Fruit fly (Drosophila melanogaster) whole organism, prepupa: ENCODE measurements around the gene Crz.

Source experiments
- Blimp-1 ChIP-seq: fragments of 200-800 bp; sonication (Bioruptor generic); optimal IDR thresholded peaks from 3 replicates; lab custom pipeline; 2017; ENCODE audit warnings: missing biosample characterization, missing genetic modification characterization, mild to moderate bottlenecking, moderate library complexity, missing genetic modification reagents
- CG10631 ChIP-seq: fragments of 200-800 bp; sonication (Bioruptor generic); optimal IDR thresholded peaks from 2 replicates; lab custom pipeline; 2016; ENCODE audit warnings: missing biosample characterization, missing genetic modification characterization
- CG11294 ChIP-seq: fragments of 200-800 bp; sonication (Bioruptor generic); IDR thresholded peaks from 2 replicates; pipeline ENCODE4 v1.3.6; 2022; ENCODE audit warnings: missing biosample characterization, missing genetic modification characterization
- CG11762 ChIP-seq: fragments of 200-800 bp; sonication (Bioruptor generic); optimal IDR thresholded peaks from 3 replicates; lab custom pipeline; 2016; ENCODE audit warnings: missing biosample characterization, missing genetic modification characterization; ENCODE audit not compliant: insufficient read depth
- CG11902 ChIP-seq: fragments of 200-800 bp; sonication (Bioruptor generic); optimal IDR thresholded peaks from 3 replicates; lab custom pipeline; 2016; ENCODE audit warnings: missing biosample characterization, missing genetic modification characterization
- CG15336 ChIP-seq: fragments of 200-800 bp; sonication (Bioruptor generic); IDR thresholded peaks from 2 replicates; pipeline ENCODE4 v1.3.6; 2022; ENCODE audit warnings: missing biosample characterization, missing genetic modification characterization
- CG1621 ChIP-seq: fragments of 200-800 bp; sonication (Bioruptor generic); optimal IDR thresholded peaks from 3 replicates; lab custom pipeline; 2018; ENCODE audit warnings: missing biosample characterization, mild to moderate bottlenecking, missing genetic modification characterization
- CG16779 ChIP-seq: fragments of 200-800 bp; sonication (Bioruptor generic); optimal IDR thresholded peaks from 3 replicates; lab custom pipeline; 2017; ENCODE audit warnings: missing biosample characterization, mild to moderate bottlenecking, missing genetic modification characterization
- CG3032 ChIP-seq: fragments of 200-800 bp; optimal IDR thresholded peaks from 2 replicates; lab custom pipeline; 2019; ENCODE audit warnings: missing biosample characterization, mild to moderate bottlenecking, missing genetic modification characterization, moderate library complexity
- CG31627 ChIP-seq: fragments of 200-800 bp; sonication (Bioruptor generic); optimal IDR thresholded peaks from 3 replicates; lab custom pipeline; 2016; ENCODE audit warnings: missing biosample characterization, missing genetic modification characterization
- CG32006 ChIP-seq: fragments of 200-800 bp; sonication (Bioruptor generic); optimal IDR thresholded peaks from 3 replicates; lab custom pipeline; 2017; ENCODE audit warnings: missing biosample characterization, mild to moderate bottlenecking, missing genetic modification characterization
- CG3919 ChIP-seq: fragments of 200-800 bp; sonication (Bioruptor generic); optimal IDR thresholded peaks from 3 replicates; lab custom pipeline; 2016; ENCODE audit warnings: missing biosample characterization, missing genetic modification characterization
- CG4318 ChIP-seq: fragments of 200-800 bp; sonication (Bioruptor generic); optimal IDR thresholded peaks from 3 replicates; lab custom pipeline; 2017; ENCODE audit warnings: missing biosample characterization, mild to moderate bottlenecking, missing genetic modification characterization
- CG6163 ChIP-seq: fragments of 200-800 bp; sonication (Bioruptor generic); IDR thresholded peaks from 3 replicates; pipeline ENCODE4 v1.3.6; 2022; ENCODE audit warnings: missing biosample characterization, missing genetic modification characterization
- CG6276 ChIP-seq: fragments of 200-800 bp; sonication (Bioruptor generic); optimal IDR thresholded peaks from 2 replicates; lab custom pipeline; 2017; ENCODE audit warnings: missing biosample characterization, mild to moderate bottlenecking, missing genetic modification characterization
- CG6854 ChIP-seq: fragments of 200-800 bp; sonication (Bioruptor generic); optimal IDR thresholded peaks from 2 replicates; lab custom pipeline; 2017; ENCODE audit warnings: missing biosample characterization, mild to moderate bottlenecking, missing genetic modification characterization
- CG7368 ChIP-seq: fragments of 200-800 bp; sonication (Bioruptor generic); optimal IDR thresholded peaks from 3 replicates; lab custom pipeline; 2016; ENCODE audit warnings: missing biosample characterization, missing genetic modification characterization
- CG8119 ChIP-seq: fragments of 200-800 bp; sonication (Bioruptor generic); IDR thresholded peaks from 3 replicates; pipeline ENCODE4 v1.3.6; 2022; ENCODE audit warnings: missing biosample characterization, missing genetic modification characterization
- CG8319 ChIP-seq: fragments of 200-800 bp; sonication (Bioruptor generic); optimal IDR thresholded peaks from 3 replicates; lab custom pipeline; 2016; ENCODE audit warnings: missing biosample characterization, missing genetic modification characterization
- CG8632 ChIP-seq: fragments of 200-800 bp; sonication (Bioruptor generic); optimal IDR thresholded peaks from 3 replicates; lab custom pipeline; 2016; ENCODE audit warnings: missing biosample characterization, missing genetic modification characterization
- CG9139 ChIP-seq: fragments of 200-800 bp; sonication (Bioruptor generic); optimal IDR thresholded peaks from 3 replicates; lab custom pipeline; 2017; ENCODE audit warnings: missing biosample characterization, mild to moderate bottlenecking, missing genetic modification characterization
- Eip75B ChIP-seq: fragments of 200-800 bp; sonication (Bioruptor generic); optimal IDR thresholded peaks from 3 replicates; lab custom pipeline; 2016; ENCODE audit warnings: missing biosample characterization, missing genetic modification characterization
- Eip78C ChIP-seq: fragments of 200-800 bp; sonication (Bioruptor generic); peaks from one replicate; lab custom pipeline; 2016; ENCODE audit warnings: missing biosample characterization, missing genetic modification characterization
- Eip93F ChIP-seq: fragments of 200-800 bp; sonication (Bioruptor generic); optimal IDR thresholded peaks from 2 replicates; lab custom pipeline; 2016; ENCODE audit warnings: missing biosample characterization, mild to moderate bottlenecking, missing genetic modification characterization
- Hr39 ChIP-seq: fragments of 200-800 bp; sonication (Bioruptor generic); optimal IDR thresholded peaks from 2 replicates; lab custom pipeline; 2016; ENCODE audit warnings: missing biosample characterization, missing genetic modification characterization
- Lpt ChIP-seq: fragments of 200-800 bp; sonication (Bioruptor generic); optimal IDR thresholded peaks from 3 replicates; lab custom pipeline; 2016; ENCODE audit warnings: missing biosample characterization, missing genetic modification characterization
- OdsH ChIP-seq: fragments of 200-800 bp; sonication (Bioruptor generic); optimal IDR thresholded peaks from 3 replicates; lab custom pipeline; 2016; ENCODE audit warnings: missing biosample characterization, missing genetic modification characterization
- Sox102F ChIP-seq: fragments of 200-800 bp; sonication (Bioruptor generic); optimal IDR thresholded peaks from 2 replicates; lab custom pipeline; 2016; ENCODE audit warnings: missing biosample characterization, mild to moderate bottlenecking, missing genetic modification characterization
- Sox14 ChIP-seq: fragments of 200-800 bp; sonication (Bioruptor generic); optimal IDR thresholded peaks from 3 replicates; lab custom pipeline; 2016; ENCODE audit warnings: missing biosample characterization, missing genetic modification characterization
- Sox15 ChIP-seq: fragments of 200-800 bp; sonication (Bioruptor generic); optimal IDR thresholded peaks from 3 replicates; lab custom pipeline; 2016; ENCODE audit warnings: missing biosample characterization, missing genetic modification characterization
- achi ChIP-seq: fragments of 200-800 bp; sonication (Bioruptor generic); optimal IDR thresholded peaks from 3 replicates; lab custom pipeline; 2016; ENCODE audit warnings: missing biosample characterization, missing genetic modification characterization
- acj6 ChIP-seq: fragments of 200-800 bp; sonication (Bioruptor generic); optimal IDR thresholded peaks from 3 replicates; lab custom pipeline; 2016; ENCODE audit warnings: missing biosample characterization, missing genetic modification characterization
- cyc ChIP-seq: fragments of 200-800 bp; sonication (Bioruptor generic); optimal IDR thresholded peaks from 3 replicates; lab custom pipeline; 2016; ENCODE audit warnings: missing biosample characterization, missing genetic modification characterization
- dac ChIP-seq: fragments of 200-800 bp; sonication (Bioruptor generic); optimal IDR thresholded peaks from 2 replicates; lab custom pipeline; 2017; ENCODE audit warnings: missing biosample characterization, mild to moderate bottlenecking, missing genetic modification characterization
- dsx ChIP-seq: fragments of 200-800 bp; optimal IDR thresholded peaks from 3 replicates; lab custom pipeline; 2019; ENCODE audit warnings: missing biosample characterization, mild to moderate bottlenecking, missing genetic modification characterization, moderate library complexity; ENCODE audit not compliant: poor library complexity, severe bottlenecking
- eg ChIP-seq: fragments of 200-800 bp; sonication (Bioruptor generic); IDR thresholded peaks from 3 replicates; pipeline ENCODE4 v1.3.6; 2022; ENCODE audit warnings: missing biosample characterization, missing genetic modification characterization
- esn ChIP-seq: fragments of 200-800 bp; sonication (Bioruptor generic); optimal IDR thresholded peaks from 2 replicates; lab custom pipeline; 2016; ENCODE audit warnings: missing biosample characterization, mild to moderate bottlenecking, missing genetic modification characterization, moderate library complexity
- fd59A ChIP-seq: fragments of 200-800 bp; sonication (Bioruptor generic); optimal IDR thresholded peaks from 2 replicates; lab custom pipeline; 2017; ENCODE audit warnings: missing biosample characterization, mild to moderate bottlenecking, missing genetic modification characterization, missing genetic modification reagents
- fd85E ChIP-seq: fragments of 200-800 bp; sonication (Bioruptor generic); optimal IDR thresholded peaks from 3 replicates; lab custom pipeline; 2016; ENCODE audit warnings: missing biosample characterization, missing genetic modification characterization
- fkh ChIP-seq: fragments of 200-800 bp; sonication (Bioruptor generic); optimal IDR thresholded peaks from 3 replicates; lab custom pipeline; 2017; ENCODE audit warnings: missing biosample characterization, mild to moderate bottlenecking, missing genetic modification characterization, moderate library complexity
- lz ChIP-seq: fragments of 200-800 bp; sonication (Bioruptor generic); optimal IDR thresholded peaks from 3 replicates; lab custom pipeline; 2016; ENCODE audit warnings: missing biosample characterization, missing genetic modification characterization
- net ChIP-seq: fragments of 200-800 bp; sonication (Bioruptor generic); optimal IDR thresholded peaks from 3 replicates; lab custom pipeline; 2016; ENCODE audit warnings: missing biosample characterization, missing genetic modification characterization
- pdm3 ChIP-seq: fragments of 200-800 bp; sonication (Bioruptor generic); optimal IDR thresholded peaks from 3 replicates; lab custom pipeline; 2016; ENCODE audit warnings: missing biosample characterization, missing genetic modification characterization
- salr ChIP-seq, 2 experiments: fragments of 200-800 bp; sonication (Bioruptor generic); optimal IDR thresholded peaks; 3 replicates each; lab custom pipeline; 2016 to 2018; ENCODE audit warnings: missing biosample characterization in 2 of 2, missing genetic modification characterization in 2 of 2, mild to moderate bottlenecking in 1 of 2
- ss ChIP-seq, 2 experiments: fragments of 200-800 bp; sonication (Bioruptor generic); optimal IDR thresholded peaks; 2 replicates in 1 of 2; 3 replicates in 1 of 2; lab custom pipeline; 2017 to 2018; ENCODE audit warnings: mild to moderate bottlenecking in 2 of 2, missing biosample characterization in 2 of 2, missing genetic modification characterization in 2 of 2, moderate library complexity in 1 of 2
- svp ChIP-seq: fragments of 200-800 bp; sonication (Bioruptor generic); peaks from one replicate; lab custom pipeline; 2016; ENCODE audit warnings: missing biosample characterization, missing genetic modification characterization
- topi ChIP-seq: fragments of 200-800 bp; sonication (Bioruptor generic); optimal IDR thresholded peaks from 3 replicates; lab custom pipeline; 2016; ENCODE audit warnings: missing biosample characterization, missing genetic modification characterization
- vri ChIP-seq: fragments of 200-800 bp; sonication (Bioruptor generic); optimal IDR thresholded peaks from 3 replicates; lab custom pipeline; 2016; ENCODE audit warnings: missing biosample characterization, mild to moderate bottlenecking, missing genetic modification characterization

The Crz gene

dm6 chr3R:14297489-14297888 is 17.2 kb upstream of the Crz start:
- TF ChIP-seq CG6163 (GFP tag; lab: Robert Waterston, UW) (0 out of 3 replicates have a peak, but pooled peaks have one; percentile 16), net (GFP tag; lab: Kevin White, UChicago) (no peak), dsx (GFP tag; lab: Kevin White, UChicago) (peak; percentile 7)

- TF ChIP-seq CG6163 (GFP tag; lab: Robert Waterston, UW) (no peak), fkh (peak; percentile 49), acj6 (no peak), eg (GFP tag; lab: Robert Waterston, UW) (0 out of 3 replicates have a peak, but pooled peaks have one; percentile 33), Sox15 (no peak), CG11762 (GFP tag; lab: Kevin White, UChicago) (no peak), dsx (GFP tag; lab: Kevin White, UChicago) (no peak), CG11902 (GFP tag; lab: Kevin White, UChicago) (no peak), Sox14 (no peak), CG9139 (GFP tag; lab: Kevin White, UChicago) (no peak), vri (GFP tag; lab: Kevin White, UChicago) (peak; percentile 26), CG8119 (GFP tag; lab: Robert Waterston, UW) (peak; percentile 27; the same call in 1 of the 3 replicates), CG11294 (GFP tag; lab: Robert Waterston, UW) (no peak), CG3032 (tag; lab: Kevin White, UChicago) (no peak), net (GFP tag; lab: Kevin White, UChicago) (no peak), CG6854 (GFP tag; lab: Kevin White, UChicago) (peak; percentile 64), CG8319 (GFP tag; lab: Kevin White, UChicago) (no peak), Sox102F (GFP tag; lab: Kevin White, UChicago) (no peak), dac (GFP tag; lab: Kevin White, UChicago) (no peak), Lpt (GFP tag; lab: Kevin White, UChicago) (no peak), Eip75B (GFP tag; lab: Kevin White, UChicago) (no peak), CG3919 (GFP tag; lab: Kevin White, UChicago) (peak; percentile 17), Hr39 (no peak), cyc (GFP tag; lab: Kevin White, UChicago) (no peak), CG8632 (GFP tag; lab: Kevin White, UChicago) (no peak), CG16779 (tag; lab: Kevin White, UChicago) (no peak), Blimp-1 (GFP tag; lab: Kevin White, UChicago) (peak; percentile 99), achi (GFP tag; lab: Kevin White, UChicago) (no peak), fd59A (no peak), CG32006 (GFP tag; lab: Kevin White, UChicago) (no peak), CG6276 (GFP tag; lab: Kevin White, UChicago) (peak; percentile 2), fd85E (GFP tag; lab: Kevin White, UChicago) (no peak), CG4318 (GFP tag; lab: Kevin White, UChicago) (no peak), salr (GFP tag; optimal IDR thresholded peaks at IDR 0.05; lab: Kevin White, UChicago) (peak in 1 of 2 experiments; percentile 8), topi (GFP tag; lab: Kevin White, UChicago) (no peak), CG10631 (no peak), CG31627 (GFP tag; lab: Kevin White, UChicago) (no peak), lz (no peak), esn (GFP tag; lab: Kevin White, UChicago) (no peak), OdsH (GFP tag; lab: Kevin White, UChicago) (no peak), pdm3 (GFP tag; lab: Kevin White, UChicago) (no peak), Eip78C (peak; percentile 74), Eip93F (GFP tag; lab: Kevin White, UChicago) (no peak), CG1621 (tag; lab: Kevin White, UChicago) (no peak), ss (GFP tag; optimal IDR thresholded peaks at IDR 0.05; lab: Kevin White, UChicago) (peak in 1 of 2 experiments; percentile 21), CG15336 (GFP tag; lab: Robert Waterston, UW) (0 out of 2 replicates have a peak, but pooled peaks have one; percentile 12), svp (GFP tag; lab: Kevin White, UChicago) (no peak), CG7368 (GFP tag; lab: Kevin White, UChicago) (no peak)
Measured at dm6 chr3R:14298078-14298896, 16.4 kb upstream of the Crz start.
